Fruit fly (Drosophila melanogaster) whole organism, pupa: ENCODE data around the gene CG18764.

Source experiments
- CG10348 ChIP-seq: fragments of 200-800 bp; sonication (Bioruptor generic); IDR thresholded peaks from 2 replicates; pipeline ENCODE4 v1.3.6; 2022; ENCODE audit warnings: missing biosample characterization, missing genetic modification characterization
- CG12605 ChIP-seq: fragments of 200-800 bp; sonication (Bioruptor generic); IDR thresholded peaks from 2 replicates; pipeline ENCODE4 v1.3.6; 2022; ENCODE audit warnings: missing biosample characterization, missing genetic modification characterization
- CG13204 ChIP-seq: fragments of 200-800 bp; sonication (Bioruptor generic); optimal IDR thresholded peaks from 2 replicates; lab custom pipeline; 2018; ENCODE audit warnings: missing biosample characterization, mild to moderate bottlenecking, missing genetic modification characterization, moderate library complexity
- CG14655 ChIP-seq: fragments of 200-800 bp; sonication (Bioruptor generic); optimal IDR thresholded peaks from 3 replicates; lab custom pipeline; 2017; ENCODE audit warnings: mild to moderate bottlenecking, missing biosample characterization, missing genetic modification reagents, missing genetic modification characterization
- CG15710 ChIP-seq: fragments of 200-800 bp; sonication (Bioruptor generic); optimal IDR thresholded peaks from 2 replicates; lab custom pipeline; 2018; ENCODE audit warnings: missing biosample characterization, mild to moderate bottlenecking, missing genetic modification characterization, moderate library complexity
- CG17806 ChIP-seq: fragments of 200-800 bp; sonication (Bioruptor generic); optimal IDR thresholded peaks from 2 replicates; lab custom pipeline; 2018; ENCODE audit warnings: missing biosample characterization, mild to moderate bottlenecking, missing genetic modification characterization, moderate library complexity
- CG32121 ChIP-seq: fragments of 200-800 bp; sonication (Bioruptor generic); IDR thresholded peaks from 2 replicates; pipeline ENCODE4 v1.3.6; 2022; ENCODE audit warnings: missing biosample characterization, missing genetic modification characterization
- CG34367 ChIP-seq: fragments of 200-800 bp; sonication (Bioruptor generic); optimal IDR thresholded peaks from 2 replicates; lab custom pipeline; 2018; ENCODE audit warnings: missing biosample characterization, mild to moderate bottlenecking, missing genetic modification characterization
- CG4496 ChIP-seq: fragments of 200-800 bp; sonication (Bioruptor generic); IDR thresholded peaks from 3 replicates; pipeline ENCODE4 v1.3.6; 2022; ENCODE audit warnings: missing biosample characterization, missing genetic modification characterization
- CG8159 ChIP-seq: fragments of 200-800 bp; sonication (Bioruptor generic); optimal IDR thresholded peaks from 3 replicates; lab custom pipeline; 2018; ENCODE audit warnings: missing biosample characterization, mild to moderate bottlenecking, missing genetic modification characterization, moderate library complexity
- CG8301 ChIP-seq: fragments of 200-800 bp; sonication (Bioruptor generic); optimal IDR thresholded peaks from 2 replicates; lab custom pipeline; 2018; ENCODE audit warnings: missing biosample characterization, mild to moderate bottlenecking, missing genetic modification characterization
- CG9948 ChIP-seq: fragments of 200-800 bp; sonication (Bioruptor generic); optimal IDR thresholded peaks from 2 replicates; lab custom pipeline; 2018; ENCODE audit warnings: missing biosample characterization, mild to moderate bottlenecking, missing genetic modification characterization, moderate library complexity
- D1 ChIP-seq: fragments of 200-800 bp; sonication (Bioruptor generic); optimal IDR thresholded peaks from 2 replicates; lab custom pipeline; 2018; ENCODE audit warnings: missing biosample characterization, mild to moderate bottlenecking, missing genetic modification characterization, moderate library complexity
- EcR ChIP-seq: fragments of 200-800 bp; sonication (Bioruptor generic); optimal IDR thresholded peaks from 3 replicates; lab custom pipeline; 2019; ENCODE audit warnings: missing biosample characterization, missing genetic modification characterization, mild to moderate bottlenecking, moderate library complexity, missing genetic modification reagents
- Ets98B ChIP-seq: fragments of 200-800 bp; sonication (Bioruptor generic); IDR thresholded peaks from 2 replicates; pipeline ENCODE4 v1.3.6; 2022; ENCODE audit warnings: missing biosample characterization, missing genetic modification characterization
- Pif1A ChIP-seq: fragments of 200-800 bp; sonication (Bioruptor generic); optimal IDR thresholded peaks from 3 replicates; lab custom pipeline; 2016; ENCODE audit warnings: missing biosample characterization, missing genetic modification characterization
- Pif1B ChIP-seq: fragments of 200-800 bp; sonication (Bioruptor generic); optimal IDR thresholded peaks from 3 replicates; lab custom pipeline; 2016; ENCODE audit warnings: missing biosample characterization, missing genetic modification characterization
- Snoo ChIP-seq: fragments of 200-800 bp; sonication (Bioruptor generic); optimal IDR thresholded peaks from 3 replicates; lab custom pipeline; 2017; ENCODE audit warnings: missing biosample characterization, mild to moderate bottlenecking, missing genetic modification characterization, inconsistent platforms
- fd96Ca ChIP-seq: fragments of 200-800 bp; sonication (Bioruptor generic); IDR thresholded peaks from 3 replicates; pipeline ENCODE4 v1.3.6; 2022; ENCODE audit warnings: missing biosample characterization, missing genetic modification characterization
- gl ChIP-seq: fragments of 200-800 bp; sonication (Bioruptor generic); optimal IDR thresholded peaks from 2 replicates; lab custom pipeline; 2018; ENCODE audit warnings: missing biosample characterization, mild to moderate bottlenecking, missing genetic modification characterization
- rn ChIP-seq: fragments of 200-800 bp; sonication (Bioruptor generic); IDR thresholded peaks from 2 replicates; pipeline ENCODE4 v1.3.6; 2022; ENCODE audit warnings: missing biosample characterization, missing genetic modification characterization

Gene CG18764

dm6 chr3R:11617363-11617762 is 9.3 kb upstream of the CG18764 start:
- TF ChIP-seq gl (tag; lab: Kevin White, UChicago) (peak; percentile 23), D1 (tag; lab: Kevin White, UChicago) (no peak), CG34367 (peak; percentile 18), CG4496 (GFP tag; lab: Robert Waterston, UW) (peak; percentile 38; the same call in 1 of the 3 replicates), CG8301 (tag; lab: Kevin White, UChicago) (peak; percentile 76), Ets98B (peak; percentile 38; the same call in 1 of the 2 replicates), Pif1B (GFP tag; lab: Kevin White, UChicago) (no peak), rn (GFP tag; lab: Robert Waterston, UW) (no peak), CG13204 (no peak), CG8159 (peak; percentile 30), CG9948 (tag; lab: Kevin White, UChicago) (peak; percentile 52), CG15710 (peak; percentile 15), CG12605 (GFP tag; lab: Robert Waterston, UW) (0 out of 2 replicates have a peak, but pooled peaks have one; percentile 41), CG14655 (GFP tag; lab: Kevin White, UChicago) (peak; percentile 78), CG17806 (tag; lab: Kevin White, UChicago) (peak; percentile 45), fd96Ca (GFP tag; lab: Robert Waterston, UW) (0 out of 3 replicates have a peak, but pooled peaks have one; percentile 40)

DNA sequence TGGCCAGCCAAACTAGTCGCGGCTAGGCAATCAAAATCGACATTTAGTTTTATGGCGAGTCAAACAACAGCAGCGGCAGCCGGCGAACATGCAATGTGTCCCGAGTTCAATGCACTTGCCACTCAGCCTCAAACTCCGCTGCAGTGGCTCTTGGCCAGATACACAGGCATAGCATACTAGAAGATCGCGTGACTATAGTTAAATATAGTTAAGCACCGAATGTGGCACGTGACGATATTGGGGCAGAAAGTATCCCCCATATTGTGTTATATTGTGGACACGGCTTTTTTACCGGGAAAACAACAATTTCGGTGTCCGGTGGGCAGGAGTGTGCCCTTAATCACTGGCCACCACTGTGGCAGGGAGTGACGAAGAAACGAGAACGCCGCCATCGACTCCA is 8.8 kb upstream of the CG18764 start:
- TF ChIP-seq fd96Ca (GFP tag; lab: Robert Waterston, UW) (peak; percentile 51; the same call in 1 of the 3 replicates), Ets98B (no peak), EcR (GFP tag; lab: Kevin White, UChicago) (peak; percentile 68), CG4496 (GFP tag; lab: Robert Waterston, UW) (peak; percentile 41; the same call in 2 of the 3 replicates)

DNA sequence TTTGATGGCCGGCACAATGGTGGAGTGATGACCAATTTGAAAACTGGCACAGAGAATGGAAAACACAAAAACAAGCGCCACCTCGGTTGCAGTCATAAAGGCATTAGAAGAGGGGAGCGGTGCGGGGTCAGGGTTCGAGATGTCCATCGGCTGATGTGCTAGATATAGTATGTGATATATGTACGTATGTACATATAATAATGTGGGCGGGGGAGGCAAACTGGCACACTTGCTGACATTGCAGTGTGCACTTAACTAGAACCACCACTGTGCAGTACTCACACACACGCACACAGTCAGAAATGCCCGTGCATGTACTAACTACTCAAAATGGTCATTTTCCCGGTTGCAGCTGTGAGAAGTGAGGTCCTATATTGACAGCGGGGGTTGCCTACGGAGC is 7.8 kb upstream of the CG18764 start:
- TF ChIP-seq EcR (GFP tag; lab: Kevin White, UChicago) (no peak), CG32121 (GFP tag; lab: Robert Waterston, UW) (0 out of 2 replicates have a peak, but pooled peaks have one; percentile 22), gl (tag; lab: Kevin White, UChicago) (no peak), CG4496 (GFP tag; lab: Robert Waterston, UW) (0 out of 3 replicates have a peak, but pooled peaks have one; percentile 14), Pif1A (no peak), CG13204 (no peak), rn (GFP tag; lab: Robert Waterston, UW) (no peak), CG15710 (no peak), CG12605 (GFP tag; lab: Robert Waterston, UW) (no peak), CG9948 (tag; lab: Kevin White, UChicago) (no peak)
- TF ChIP-seq, all 21 proteins: peak for 2

dm6 chr3R:11619709-11620409 is 6.8 kb upstream of the CG18764 start, which contains the start of the genes Jupiter and CG14710:
Gene Jupiter (minus strand): TSS chr3R:11619906.
Gene CG14710 (plus strand): TSS chr3R:11620090.
- TF ChIP-seq Ets98B, result peak; percentile 61; the same call in 1 of the 2 replicates
- TF ChIP-seq rn (GFP tag; lab: Robert Waterston, UW), result peak; percentile 44; the same call in 1 of the 2 replicates
- TF ChIP-seq CG9948 (tag; lab: Kevin White, UChicago), result no peak
- peak; percentile 51; the same call in 2 of the 3 replicates for TF ChIP-seq fd96Ca (GFP tag; lab: Robert Waterston, UW)
- TF ChIP-seq CG8301 (tag; lab: Kevin White, UChicago), result no peak
- peak; percentile 57; the same call in 1 of the 2 replicates for TF ChIP-seq CG32121 (GFP tag; lab: Robert Waterston, UW)
- TF ChIP-seq CG4496 (GFP tag; lab: Robert Waterston, UW), result peak; percentile 58
- TF ChIP-seq EcR (GFP tag; lab: Kevin White, UChicago), result peak; percentile 42
- TF ChIP-seq CG15710, result peak; percentile 35
- no peak for TF ChIP-seq CG12605 (GFP tag; lab: Robert Waterston, UW)
- no peak for TF ChIP-seq CG14655 (GFP tag; lab: Kevin White, UChicago)
- TF ChIP-seq CG17806 (tag; lab: Kevin White, UChicago), result peak; percentile 39
- TF ChIP-seq Snoo, result peak; percentile 37
- no peak for TF ChIP-seq D1 (tag; lab: Kevin White, UChicago)
- no peak for TF ChIP-seq CG13204
- TF ChIP-seq CG8159, result peak; percentile 41
- peak; percentile 31 for TF ChIP-seq gl (tag; lab: Kevin White, UChicago)
- TF ChIP-seq, all 21 proteins: peak for 11

- TF ChIP-seq Pif1B (GFP tag; lab: Kevin White, UChicago), result no peak
- peak; percentile 77 for TF ChIP-seq Ets98B
- no peak for TF ChIP-seq fd96Ca (GFP tag; lab: Robert Waterston, UW)
- no peak for TF ChIP-seq CG14655 (GFP tag; lab: Kevin White, UChicago)
- peak; percentile 58 for TF ChIP-seq CG9948 (tag; lab: Kevin White, UChicago)
- no peak for TF ChIP-seq CG8301 (tag; lab: Kevin White, UChicago)
- peak; percentile 36 for TF ChIP-seq rn (GFP tag; lab: Robert Waterston, UW)
- no peak for TF ChIP-seq CG8159
- TF ChIP-seq Snoo, result peak; percentile 70
- TF ChIP-seq D1 (tag; lab: Kevin White, UChicago), result no peak
- peak; percentile 31 for TF ChIP-seq gl (tag; lab: Kevin White, UChicago)
- no peak for TF ChIP-seq CG10348
- no peak for TF ChIP-seq CG13204
- TF ChIP-seq CG4496 (GFP tag; lab: Robert Waterston, UW), result peak; percentile 79; the same call in 2 of the 3 replicates
- TF ChIP-seq CG15710, result peak; percentile 75
- TF ChIP-seq Pif1A, result no peak
- peak; percentile 78 for TF ChIP-seq CG32121 (GFP tag; lab: Robert Waterston, UW)
- TF ChIP-seq CG12605 (GFP tag; lab: Robert Waterston, UW), result no peak
- peak; percentile 70 for TF ChIP-seq CG17806 (tag; lab: Kevin White, UChicago)
- TF ChIP-seq EcR (GFP tag; lab: Kevin White, UChicago), result no peak
- TF ChIP-seq CG34367, result peak; percentile 61
These were observed 3.7 kb upstream of the CG18764 start, which contains the start of gene CG14711 for dm6 chr3R:11623025-11623424. Gene CG14711 (plus strand): TSS chr3R:11623339.
